Worm (Caenorhabditis elegans): ENCODE measurements around the gene ZK637.12.

ZK637.12 gene

DNA sequence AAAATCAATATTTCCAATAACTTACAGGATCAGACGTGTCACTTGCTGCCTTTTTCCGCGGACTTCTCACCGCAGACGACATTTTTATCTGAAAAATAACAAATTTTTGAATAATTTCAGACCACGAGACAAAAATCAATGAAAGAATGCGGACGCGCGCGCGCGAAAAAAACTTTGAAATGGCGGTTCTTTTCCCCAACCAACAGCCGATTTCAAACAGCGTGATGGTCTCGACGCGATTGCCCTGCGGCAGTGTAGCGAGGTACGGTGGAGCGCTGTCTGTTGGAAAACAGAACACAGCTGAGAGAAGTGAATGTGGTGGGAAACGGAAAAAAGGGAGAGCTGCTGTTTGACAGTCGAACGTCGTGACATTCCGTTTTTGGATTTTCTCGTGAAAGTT lies 20.0 kb upstream of the ZK637.12 start, which contains the start of gene lin-9 (continued):
- TF ChIP-seq aptf-2 (GFP tag; conservative IDR thresholded peaks at IDR 0.05) (peak; percentile 84), egl-44 (GFP tag; IDR thresholded peaks at IDR 0.05) (peak; percentile 41; the same call in 1 of the 2 replicates), lin-35 (GFP tag; optimal IDR thresholded peaks at IDR 0.05) (peak; percentile 85 to 96 (median 86))

DNA sequence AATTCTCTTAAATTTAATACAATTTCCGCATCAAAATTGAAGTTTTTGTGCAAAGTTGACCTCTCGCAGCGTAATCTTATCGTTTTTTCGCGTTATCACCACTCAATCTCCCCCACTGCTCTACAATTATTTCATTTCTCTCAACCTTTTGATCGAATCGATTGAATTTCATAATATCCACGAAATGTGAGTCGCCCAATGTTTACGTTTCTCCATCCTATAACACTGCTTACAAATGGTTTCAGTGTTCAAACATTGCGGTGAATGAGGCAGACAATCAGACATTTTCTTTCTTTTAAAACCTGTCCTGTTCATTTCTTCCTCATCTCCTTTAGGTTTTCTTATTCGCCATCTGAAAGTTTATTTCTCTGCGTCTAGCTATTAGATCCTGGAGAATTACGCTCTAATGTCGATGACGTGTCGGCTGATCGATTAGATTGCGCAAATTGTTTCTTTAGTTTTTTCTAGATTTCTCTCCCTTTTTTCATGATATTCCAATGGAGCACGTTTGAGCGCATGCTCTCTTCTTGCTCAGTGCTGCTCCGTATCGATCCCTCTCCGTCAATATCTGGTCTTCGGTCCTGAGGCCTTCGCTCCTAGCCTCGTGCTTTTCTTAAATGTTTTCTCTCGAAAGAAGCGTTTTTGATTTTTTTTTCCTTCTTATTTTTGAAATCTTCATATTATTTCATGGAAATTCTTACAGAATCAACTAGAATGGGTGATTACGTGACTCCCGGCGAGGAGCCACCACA lies 18.9 kb upstream of the ZK637.12 start, which contains the start of gene unc-32:
Gene unc-32, plus strand, starts transcription at position 702 of the 752 bp plus-strand sequence.
- TF ChIP-seq ztf-22 (GFP tag; optimal IDR thresholded peaks at IDR 0.05) = no peak
- no peak for TF ChIP-seq F52B5.7 (tag; optimal IDR thresholded peaks at IDR 0.05)
- TF ChIP-seq snpc-3.4 (tag; optimal IDR thresholded peaks at IDR 0.05) = no peak
- TF ChIP-seq ceh-91 (GFP tag; IDR thresholded peaks at IDR 0.05) = no peak
- TF ChIP-seq B0261.1 (tag; optimal IDR thresholded peaks at IDR 0.05) = no peak
- no peak for TF ChIP-seq rpc-1 (optimal IDR thresholded peaks at IDR 0.05)
- TF ChIP-seq rpc-1 (tag; optimal IDR thresholded peaks at IDR 0.05) = no peak
- TF ChIP-seq aptf-2 (GFP tag; conservative IDR thresholded peaks at IDR 0.05) = no peak
- no peak for TF ChIP-seq F23B12.7 (tag; optimal IDR thresholded peaks at IDR 0.05; ENCODE audit: insufficient read depth)
- TF ChIP-seq hlh-12 (tag; optimal IDR thresholded peaks at IDR 0.05) = no peak
- no peak for TF ChIP-seq ceh-40 (GFP tag; IDR thresholded peaks at IDR 0.05)
- TF ChIP-seq akir-1 (GFP tag; optimal IDR thresholded peaks at IDR 0.05) = no peak
- TF ChIP-seq dpff-1 (tag; optimal IDR thresholded peaks at IDR 0.05) = no peak
- no peak for TF ChIP-seq D2030.7 (GFP tag; IDR thresholded peaks at IDR 0.05)
- TF ChIP-seq ekl-4 (GFP tag; IDR thresholded peaks at IDR 0.05) = no peak
- TF ChIP-seq atf-7 (tag; optimal IDR thresholded peaks at IDR 0.05) = no peak
- TF ChIP-seq dpl-1 (GFP tag; optimal IDR thresholded peaks at IDR 0.05) = no peak
- no peak for TF ChIP-seq tbx-9 (tag; optimal IDR thresholded peaks at IDR 0.05; ENCODE audit: borderline replicate concordance)
- TF ChIP-seq ztf-28 (GFP tag; IDR thresholded peaks at IDR 0.05) = no peak
- TF ChIP-seq cebp-1 (GFP tag; IDR thresholded peaks at IDR 0.05) = peak; percentile 68
- TF ChIP-seq cebp-1 (tag; optimal IDR thresholded peaks at IDR 0.05) = peak; percentile 84
- TF ChIP-seq K12H6.12 (tag; optimal IDR thresholded peaks at IDR 0.05) = peak; percentile 24
- TF ChIP-seq madf-8 (GFP tag; conservative IDR thresholded peaks at IDR 0.05) = no peak
- no peak for TF ChIP-seq F33H1.4 (GFP tag; IDR thresholded peaks at IDR 0.05)
- TF ChIP-seq sdz-38 (tag; optimal IDR thresholded peaks at IDR 0.05) = no peak
- TF ChIP-seq athp-1 (tag; optimal IDR thresholded peaks at IDR 0.05) = peak; percentile 22
- TF ChIP-seq sptf-2 (GFP tag; optimal IDR thresholded peaks at IDR 0.05) = no peak
- TF ChIP-seq nhr-80 (tag; optimal IDR thresholded peaks at IDR 0.05) = no peak
- TF ChIP-seq chd-7 (tag; optimal IDR thresholded peaks at IDR 0.05) = peak; percentile 21
- no peak for TF ChIP-seq xnd-1 (tag; optimal IDR thresholded peaks at IDR 0.05)
- no peak for TF ChIP-seq C17E4.6 (GFP tag; IDR thresholded peaks at IDR 0.05)
- no peak for TF ChIP-seq T26A5.8 (tag; optimal IDR thresholded peaks at IDR 0.05)
- TF ChIP-seq lin-40 (tag; optimal IDR thresholded peaks at IDR 0.05) = peak; percentile 18
- TF ChIP-seq lsl-1 (GFP tag; optimal IDR thresholded peaks at IDR 0.05) = no peak
- no peak for TF ChIP-seq nhr-120 (GFP tag; IDR thresholded peaks at IDR 0.05)
- TF ChIP-seq him-1 (tag; optimal IDR thresholded peaks at IDR 0.05) = no peak
- TF ChIP-seq Y53F4B.3 (GFP tag; IDR thresholded peaks at IDR 0.05) = no peak
- TF ChIP-seq pbrm-1 (GFP tag; IDR thresholded peaks at IDR 0.05) = peak; percentile 47; the same call in 1 of the 2 replicates
- no peak for TF ChIP-seq F39B2.1 (GFP tag; IDR thresholded peaks at IDR 0.05)
- no peak for TF ChIP-seq attf-6 (GFP tag; IDR thresholded peaks at IDR 0.05)
- TF ChIP-seq nhr-90 (tag; optimal IDR thresholded peaks at IDR 0.05) = no peak
- no peak for TF ChIP-seq somi-1 (GFP tag; optimal IDR thresholded peaks at IDR 0.05)
- TF ChIP-seq ets-4 (GFP tag; optimal IDR thresholded peaks at IDR 0.05) = no peak
- no peak for TF ChIP-seq rec-8 (tag; optimal IDR thresholded peaks at IDR 0.05)
- no peak for TF ChIP-seq nfyb-1 (GFP tag; IDR thresholded peaks at IDR 0.05)
